Worm (Caenorhabditis elegans) whole organism, L3 larva: Measurements from ENCODE around the gene C05D11.8.

Source experiments
- R02D3.7 ChIP-seq: fragments of 150-350 bp; optimal IDR thresholded peaks from 2 replicates; lab custom pipeline; 2014; ENCODE audit warnings: missing biosample characterization, missing genetic modification characterization
- ZK546.5 ChIP-seq: sonication (generic microtip); optimal IDR thresholded peaks from 2 replicates; lab custom pipeline; 2017; ENCODE audit warnings: missing biosample characterization, missing genetic modification characterization
- aly-2 ChIP-seq: fragments of 150-350 bp; optimal IDR thresholded peaks from 2 replicates; lab custom pipeline; 2014; ENCODE audit warnings: missing biosample characterization, missing genetic modification characterization
- ama-1 ChIP-seq: fragments of 150-350 bp; optimal IDR thresholded peaks from 2 replicates; lab custom pipeline; 2018
- ceh-28 ChIP-seq: fragments of 150-350 bp; optimal IDR thresholded peaks from 2 replicates; lab custom pipeline; 2014; ENCODE audit warnings: missing biosample characterization, missing genetic modification reagents, missing genetic modification characterization
- ceh-82 ChIP-seq: fragments of 150-350 bp; optimal IDR thresholded peaks from 2 replicates; lab custom pipeline; 2014; ENCODE audit warnings: missing biosample characterization, missing genetic modification characterization
- ceh-9 ChIP-seq: sonication (generic microtip); optimal IDR thresholded peaks from 2 replicates; lab custom pipeline; 2018; ENCODE audit warnings: missing biosample characterization, missing genetic modification characterization
- egl-27 ChIP-seq: sonication (generic microtip); optimal IDR thresholded peaks from 4 replicates; lab custom pipeline; 2017; ENCODE audit warnings: missing biosample characterization, missing genetic modification reagents, missing genetic modification characterization
- egl-5 ChIP-seq: fragments of 150-350 bp; optimal IDR thresholded peaks from 2 replicates; lab custom pipeline; 2017; ENCODE audit warnings: missing biosample characterization, missing genetic modification reagents, missing genetic modification characterization, inconsistent platforms
- elt-1 ChIP-seq: fragments of 150-350 bp; optimal IDR thresholded peaks from 2 replicates; lab custom pipeline; 2014; ENCODE audit warnings: missing biosample characterization, missing genetic modification characterization
- elt-2 ChIP-seq: sonication (generic microtip); optimal IDR thresholded peaks from 2 replicates; lab custom pipeline; 2016; ENCODE audit warnings: missing genetic modification reagents, mild to moderate bottlenecking, missing genetic modification characterization, missing compliant biosample characterization
- elt-3 ChIP-seq, 3 experiments: fragments of 150-350 bp in 1 of 3; sonication (generic microtip) in 2 of 3; optimal IDR thresholded peaks; 2 replicates in 2 of 3; 4 replicates in 1 of 3; lab custom pipeline; 2014 to 2017; ENCODE audit warnings: missing biosample characterization in 3 of 3, missing genetic modification characterization in 3 of 3
- eor-1 ChIP-seq, 2 experiments: fragments of 150-350 bp; optimal IDR thresholded peaks; 2 replicates each; lab custom pipeline; 2014 to 2018; ENCODE audit warnings: missing biosample characterization in 2 of 2, missing genetic modification characterization in 2 of 2
- fkh-10 ChIP-seq: sonication (generic microtip); optimal IDR thresholded peaks from 2 replicates; lab custom pipeline; 2017; ENCODE audit warnings: missing biosample characterization, missing genetic modification reagents, missing genetic modification characterization
- fkh-2 ChIP-seq: fragments of 150-350 bp; optimal IDR thresholded peaks from 2 replicates; lab custom pipeline; 2014; ENCODE audit warnings: missing biosample characterization, missing genetic modification reagents, missing genetic modification characterization
- fos-1 ChIP-seq: fragments of 150-350 bp; optimal IDR thresholded peaks from 2 replicates; lab custom pipeline; 2014; ENCODE audit warnings: missing biosample characterization, missing genetic modification characterization
- hmg-11 ChIP-seq: sonication (generic microtip); optimal IDR thresholded peaks from 2 replicates; lab custom pipeline; 2016; ENCODE audit warnings: missing genetic modification characterization, missing compliant biosample characterization
- jun-1 ChIP-seq: fragments of 150-350 bp; optimal IDR thresholded peaks from 2 replicates; lab custom pipeline; 2014; ENCODE audit warnings: missing biosample characterization, missing genetic modification reagents, missing genetic modification characterization
- lin-15B ChIP-seq: fragments of 150-350 bp; optimal IDR thresholded peaks from 2 replicates; lab custom pipeline; 2014; ENCODE audit warnings: missing biosample characterization, missing genetic modification characterization
- lin-39 ChIP-seq: fragments of 150-350 bp; optimal IDR thresholded peaks from 2 replicates; lab custom pipeline; 2018; ENCODE audit warnings: missing biosample characterization, missing genetic modification reagents, missing genetic modification characterization
- lsy-12 ChIP-seq: sonication (generic microtip); optimal IDR thresholded peaks from 2 replicates; lab custom pipeline; 2016; ENCODE audit warnings: mild to moderate bottlenecking, missing genetic modification characterization, missing compliant biosample characterization
- mdl-1 ChIP-seq: fragments of 150-350 bp; optimal IDR thresholded peaks from 2 replicates; lab custom pipeline; 2014; ENCODE audit warnings: missing biosample characterization, missing genetic modification characterization
- mml-1 ChIP-seq: fragments of 150-350 bp; sonication (generic microtip); optimal IDR thresholded peaks from 3 replicates; lab custom pipeline; 2014; ENCODE audit warnings: missing biosample characterization, missing genetic modification characterization
- nfya-1 ChIP-seq: sonication (generic microtip); optimal IDR thresholded peaks from 2 replicates; lab custom pipeline; 2017; ENCODE audit warnings: missing genetic modification characterization, mild to moderate bottlenecking, missing compliant biosample characterization, antibody characterized with exemption, moderate library complexity; ENCODE audit not compliant: insufficient read depth
- nhr-11 ChIP-seq: fragments of 150-350 bp; optimal IDR thresholded peaks from 2 replicates; lab custom pipeline; 2014; ENCODE audit warnings: missing biosample characterization, missing genetic modification characterization
- nhr-12 ChIP-seq: fragments of 150-350 bp; optimal IDR thresholded peaks from 2 replicates; lab custom pipeline; 2014; ENCODE audit warnings: missing biosample characterization, missing genetic modification characterization
- nhr-23 ChIP-seq: fragments of 150-350 bp; optimal IDR thresholded peaks from 2 replicates; lab custom pipeline; 2014; ENCODE audit warnings: missing biosample characterization, missing genetic modification reagents, missing genetic modification characterization
- nhr-237 ChIP-seq: fragments of 150-350 bp; optimal IDR thresholded peaks from 2 replicates; lab custom pipeline; 2014; ENCODE audit warnings: missing biosample characterization, missing genetic modification characterization
- nhr-25 ChIP-seq: sonication (generic microtip); optimal IDR thresholded peaks from 2 replicates; lab custom pipeline; 2017; ENCODE audit warnings: missing biosample characterization, missing genetic modification characterization
- nhr-28 ChIP-seq: fragments of 150-350 bp; optimal IDR thresholded peaks from 2 replicates; lab custom pipeline; 2014; ENCODE audit warnings: missing biosample characterization, missing genetic modification characterization
- nhr-43 ChIP-seq: sonication (generic microtip); optimal IDR thresholded peaks from 2 replicates; lab custom pipeline; 2016; ENCODE audit warnings: mild to moderate bottlenecking, missing genetic modification characterization, missing compliant biosample characterization; ENCODE audit not compliant: poor library complexity, severe bottlenecking
- nhr-67 ChIP-seq: fragments of 150-350 bp; optimal IDR thresholded peaks from 2 replicates; lab custom pipeline; 2014; ENCODE audit warnings: missing biosample characterization, missing genetic modification characterization
- nhr-76 ChIP-seq: fragments of 150-350 bp; sonication (generic microtip); optimal IDR thresholded peaks from 5 replicates; lab custom pipeline; 2014; ENCODE audit warnings: missing biosample characterization, missing genetic modification characterization
- nhr-77 ChIP-seq: fragments of 150-350 bp; optimal IDR thresholded peaks from 2 replicates; lab custom pipeline; 2014; ENCODE audit warnings: missing biosample characterization, missing genetic modification characterization
- sea-2 ChIP-seq: fragments of 150-350 bp; sonication (generic microtip); optimal IDR thresholded peaks from 4 replicates; lab custom pipeline; 2014; ENCODE audit warnings: missing biosample characterization, missing genetic modification reagents, missing genetic modification characterization
- skn-1 ChIP-seq: fragments of 150-350 bp; optimal IDR thresholded peaks from 2 replicates; lab custom pipeline; 2014; ENCODE audit warnings: missing biosample characterization, missing genetic modification characterization
- snpc-4 ChIP-seq: fragments of 150-350 bp; optimal IDR thresholded peaks from 2 replicates; lab custom pipeline; 2014; ENCODE audit warnings: missing biosample characterization, missing genetic modification characterization
- tbx-2 ChIP-seq: sonication (generic microtip); optimal IDR thresholded peaks from 2 replicates; lab custom pipeline; 2016; ENCODE audit warnings: mild to moderate bottlenecking, missing genetic modification characterization, missing compliant biosample characterization
- unc-39 ChIP-seq: sonication (generic microtip); optimal IDR thresholded peaks from 4 replicates; lab custom pipeline; 2017; ENCODE audit warnings: missing biosample characterization, missing genetic modification characterization
- unc-62 ChIP-seq: fragments of 150-350 bp; sonication (generic microtip); optimal IDR thresholded peaks from 4 replicates; lab custom pipeline; 2014; ENCODE audit warnings: missing biosample characterization, missing genetic modification reagents, missing genetic modification characterization
- zag-1 ChIP-seq: fragments of 150-350 bp; optimal IDR thresholded peaks from 2 replicates; lab custom pipeline; 2014; ENCODE audit warnings: missing biosample characterization, missing genetic modification characterization
- ztf-11 ChIP-seq: fragments of 150-350 bp; optimal IDR thresholded peaks from 2 replicates; lab custom pipeline; 2014; ENCODE audit warnings: missing biosample characterization, missing genetic modification characterization
- ztf-4 ChIP-seq: fragments of 150-350 bp; optimal IDR thresholded peaks from 2 replicates; lab custom pipeline; 2014; ENCODE audit warnings: missing biosample characterization, missing genetic modification characterization

Gene C05D11.8

DNA sequence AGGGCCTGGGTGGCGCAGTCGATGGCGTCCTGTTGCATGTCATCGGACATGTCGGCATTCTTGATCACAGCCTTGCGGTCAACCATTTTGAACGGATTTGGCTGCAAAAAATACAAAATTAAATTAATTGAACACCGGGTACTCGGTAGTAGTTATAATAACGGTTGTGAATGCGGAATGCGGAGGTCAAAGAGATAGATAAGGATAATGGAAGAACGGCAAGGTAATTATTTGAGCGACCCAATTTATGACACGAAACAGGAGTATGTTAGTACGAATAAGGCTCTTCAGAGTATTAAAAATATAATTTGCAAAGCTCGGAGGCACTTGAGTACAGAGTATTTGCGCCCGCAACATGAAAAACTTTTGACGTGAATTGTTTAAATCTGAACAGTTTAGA, 36.6 kb upstream of the C05D11.8 start, which contains the start of gene dlc-1:
Gene dlc-1 (minus strand): TSS at position 101 of the 400 bp plus-strand sequence.
- TF ChIP-seq elt-1 (tag; lab: Kevin White, UChicago) = no peak
- TF ChIP-seq egl-5 (tag; lab: Kevin White, UChicago) = no peak
- TF ChIP-seq mdl-1 (tag; lab: Kevin White, UChicago) = no peak
- no peak for TF ChIP-seq nhr-237
- no peak for TF ChIP-seq nhr-12 (tag; lab: Kevin White, UChicago)
- TF ChIP-seq unc-39 = no peak
- TF ChIP-seq fos-1 (tag; lab: Kevin White, UChicago) = no peak
- no peak for TF ChIP-seq zag-1 (tag; lab: Kevin White, UChicago)
- no peak for TF ChIP-seq nhr-43 (tag; lab: Kevin White, UChicago)
- TF ChIP-seq skn-1 (tag; lab: Kevin White, UChicago) = no peak
- no peak for TF ChIP-seq ceh-82
- TF ChIP-seq hmg-11 (tag; lab: Kevin White, UChicago) = no peak
- TF ChIP-seq elt-2 = no peak
- TF ChIP-seq, all 47 proteins: peak for 0

DNA sequence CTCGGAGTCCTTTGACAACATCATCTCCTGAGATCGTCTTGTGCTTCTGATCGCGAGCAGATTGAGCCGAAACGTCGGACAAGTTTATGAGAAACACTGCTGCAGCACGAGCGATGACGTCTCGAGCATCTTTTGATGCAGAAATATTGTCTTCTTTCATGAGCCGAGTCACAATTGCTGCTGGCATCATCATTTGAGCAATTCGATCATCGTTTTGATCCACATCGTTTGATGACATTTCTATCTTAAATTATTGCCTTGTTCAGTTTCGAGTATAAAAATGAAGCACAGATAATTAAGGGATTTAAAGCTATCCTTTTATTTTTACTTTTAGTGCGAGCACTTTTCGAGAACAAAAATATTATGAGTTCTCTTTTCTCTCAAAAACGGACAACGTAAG, 35.5 kb upstream of the C05D11.8 start, which contains the start of gene T26A5.8:
Gene T26A5.8 (minus strand): TSS at position 247 of the 400 bp plus-strand sequence.
- TF ChIP-seq fkh-10 = no peak
- no peak for TF ChIP-seq lin-39
- no peak for TF ChIP-seq ztf-11
- TF ChIP-seq elt-2 = peak; percentile 20
- no peak for TF ChIP-seq snpc-4
- no peak for TF ChIP-seq nhr-25 (tag; lab: Kevin White, UChicago)
- peak; percentile 96 for TF ChIP-seq ama-1 (lab: Kevin White, UChicago)
- peak; percentile 30 for TF ChIP-seq lsy-12 (tag; lab: Kevin White, UChicago)
- no peak for TF ChIP-seq tbx-2 (tag; lab: Kevin White, UChicago)
- TF ChIP-seq mml-1 (tag; lab: Kevin White, UChicago) = no peak
- no peak for TF ChIP-seq fkh-2 (tag; lab: Kevin White, UChicago)
- TF ChIP-seq ztf-4 (tag; lab: Kevin White, UChicago) = no peak
- TF ChIP-seq nhr-67 (tag; lab: Kevin White, UChicago) = no peak
- no peak for TF ChIP-seq R02D3.7 (tag; lab: Kevin White, UChicago)
- TF ChIP-seq lin-15B = no peak
- no peak for TF ChIP-seq unc-39
- TF ChIP-seq elt-1 (tag; lab: Kevin White, UChicago) = no peak
- TF ChIP-seq ceh-28 (tag; lab: Kevin White, UChicago) = no peak
- TF ChIP-seq ZK546.5 (tag; lab: Kevin White, UChicago) = no peak
- no peak for TF ChIP-seq ceh-9 (tag; lab: Kevin White, UChicago)
- no peak for TF ChIP-seq nhr-11 (tag; lab: Kevin White, UChicago)
- TF ChIP-seq jun-1 (tag; lab: Kevin White, UChicago) = no peak
- TF ChIP-seq nfya-1 = peak; percentile 10
- no peak for TF ChIP-seq elt-3 (tag; optimal IDR thresholded peaks at IDR 0.05; lab: Kevin White, UChicago)
- TF ChIP-seq nhr-43 (tag; lab: Kevin White, UChicago) = peak; percentile 40
- no peak for TF ChIP-seq nhr-77 (tag; lab: Kevin White, UChicago)
- TF ChIP-seq aly-2 = no peak
- no peak for TF ChIP-seq eor-1 (tag; optimal IDR thresholded peaks at IDR 0.05; lab: Kevin White, UChicago)
- TF ChIP-seq unc-62 (GFP tag; lab: Kevin White, UChicago) = no peak
- TF ChIP-seq sea-2 (GFP tag; lab: Kevin White, UChicago) = no peak
- no peak for TF ChIP-seq zag-1 (tag; lab: Kevin White, UChicago)
- no peak for TF ChIP-seq nhr-23 (tag; lab: Kevin White, UChicago)
- no peak for TF ChIP-seq mdl-1 (tag; lab: Kevin White, UChicago)
- no peak for TF ChIP-seq nhr-12 (tag; lab: Kevin White, UChicago)

DNA sequence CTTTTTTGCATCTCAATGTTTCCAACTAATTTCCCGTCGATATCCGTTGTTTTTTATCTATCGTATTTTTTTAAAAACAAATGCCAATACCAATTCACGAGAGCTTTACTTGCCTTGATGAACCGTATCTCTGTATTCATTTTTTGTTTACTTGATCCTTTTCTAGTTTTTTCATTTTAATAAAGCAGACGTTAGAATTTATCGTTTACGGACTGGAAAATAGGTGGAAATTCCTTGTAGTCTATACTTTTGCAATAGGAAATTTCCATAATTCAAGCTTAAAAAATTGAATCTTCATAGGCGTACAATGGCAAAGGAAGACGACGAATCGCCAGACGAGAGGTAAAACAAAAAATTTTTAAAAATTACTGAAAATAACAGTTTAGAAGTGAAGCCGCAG, 32.7 kb upstream of the C05D11.8 start, which contains the start of gene algn-1:
Gene algn-1 (plus strand): TSS at position 301 of the 400 bp plus-strand sequence.
- TF ChIP-seq nhr-76 (tag; lab: Kevin White, UChicago) (no peak), ceh-28 (tag; lab: Kevin White, UChicago) (no peak), nhr-23 (tag; lab: Kevin White, UChicago) (no peak), elt-1 (tag; lab: Kevin White, UChicago) (no peak), nfya-1 (no peak), lin-15B (no peak), eor-1 (tag; optimal IDR thresholded peaks at IDR 0.05; lab: Kevin White, UChicago) (no peak), fkh-2 (tag; lab: Kevin White, UChicago) (no peak), egl-27 (tag; lab: Kevin White, UChicago) (no peak), nhr-28 (tag; lab: Kevin White, UChicago) (no peak), nhr-67 (tag; lab: Kevin White, UChicago) (no peak), nhr-25 (tag; lab: Kevin White, UChicago) (no peak), ama-1 (lab: Kevin White, UChicago) (no peak), ceh-82 (no peak), ZK546.5 (tag; lab: Kevin White, UChicago) (no peak), ztf-4 (tag; lab: Kevin White, UChicago) (no peak), R02D3.7 (tag; lab: Kevin White, UChicago) (no peak), nhr-237 (no peak), ceh-9 (tag; lab: Kevin White, UChicago) (no peak)
